Worm (Caenorhabditis elegans) whole organism, L1 larva: Measurements from ENCODE around the gene sma-2.
A peak's percentile ranks its signal among the peaks of the same experiment; 100 is the strongest.

Experiments used
- C04F5.9 ChIP-seq: sonication (generic microtip); optimal IDR thresholded peaks from 2 replicates; lab custom pipeline; 2016; ENCODE audit warnings: missing genetic modification characterization, missing compliant biosample characterization
- C34B4.2 ChIP-seq: sonication (generic microtip); optimal IDR thresholded peaks from 2 replicates; lab custom pipeline; 2017; ENCODE audit warnings: mild to moderate bottlenecking, missing genetic modification characterization, missing compliant biosample characterization
- F16B12.6 ChIP-seq: fragments of 150-350 bp; optimal IDR thresholded peaks from 2 replicates; lab custom pipeline; 2014; ENCODE audit warnings: missing biosample characterization, missing genetic modification characterization
- Y116A8C.19 ChIP-seq: sonication (generic microtip); optimal IDR thresholded peaks from 2 replicates; lab custom pipeline; 2016; ENCODE audit warnings: missing compliant biosample characterization, missing genetic modification characterization, borderline replicate concordance
- aha-1 ChIP-seq: fragments of 150-350 bp; optimal IDR thresholded peaks from 2 replicates; lab custom pipeline; 2014; ENCODE audit warnings: missing biosample characterization, missing genetic modification characterization
- aly-2 ChIP-seq: fragments of 150-350 bp; optimal IDR thresholded peaks from 2 replicates; lab custom pipeline; 2014; ENCODE audit warnings: missing biosample characterization, missing genetic modification characterization
- ama-1 ChIP-seq: fragments of 150-350 bp; optimal IDR thresholded peaks from 2 replicates; lab custom pipeline; 2014
- blmp-1 ChIP-seq: fragments of 150-350 bp; optimal IDR thresholded peaks from 2 replicates; lab custom pipeline; 2014; ENCODE audit warnings: missing biosample characterization, missing genetic modification characterization
- ceh-63 ChIP-seq: fragments of 200-800 bp; sonication (Bioruptor generic); optimal IDR thresholded peaks from 2 replicates; lab custom pipeline; 2018; ENCODE audit warnings: mild to moderate bottlenecking, missing genetic modification characterization, missing compliant biosample characterization
- ceh-8 ChIP-seq: fragments of 200-800 bp; sonication (Bioruptor generic); optimal IDR thresholded peaks from 2 replicates; lab custom pipeline; 2018; ENCODE audit warnings: mild to moderate bottlenecking, missing genetic modification characterization, moderate library complexity, missing compliant biosample characterization
- ceh-82 ChIP-seq, 3 experiments: fragments of 150-350 bp in 1 of 3; sonication (generic microtip) in 2 of 3; optimal IDR thresholded peaks; 2 replicates each; lab custom pipeline; 2014 to 2017; ENCODE audit warnings: missing biosample characterization in 3 of 3, missing genetic modification characterization in 3 of 3
- ceh-88 ChIP-seq: fragments of 200-800 bp; sonication (Bioruptor generic); IDR thresholded peaks from 2 replicates; pipeline ENCODE4 v1.3.6; 2022; ENCODE audit warnings: missing genetic modification characterization, missing compliant biosample characterization
- ces-1 ChIP-seq: fragments of 150-350 bp; optimal IDR thresholded peaks from 2 replicates; lab custom pipeline; 2014; ENCODE audit warnings: missing biosample characterization, missing genetic modification reagents, missing genetic modification characterization
- dsc-1 ChIP-seq: sonication (generic microtip); optimal IDR thresholded peaks from 2 replicates; lab custom pipeline; 2016; ENCODE audit warnings: mild to moderate bottlenecking, missing genetic modification characterization, missing compliant biosample characterization
- egl-13 ChIP-seq: sonication (generic microtip); optimal IDR thresholded peaks from 2 replicates; lab custom pipeline; 2016; ENCODE audit warnings: missing genotype, missing genetic modification reagents, missing genetic modification characterization, missing compliant biosample characterization
- elt-2 ChIP-seq: sonication (generic microtip); optimal IDR thresholded peaks from 2 replicates; lab custom pipeline; 2016; ENCODE audit warnings: missing genetic modification characterization, mild to moderate bottlenecking, inconsistent platforms, missing compliant biosample characterization, missing genetic modification reagents
- ets-5 ChIP-seq: fragments of 200-800 bp; sonication (Bioruptor generic); IDR thresholded peaks from 2 replicates; pipeline ENCODE4 v1.3.6; 2022; ENCODE audit warnings: missing genetic modification characterization, missing compliant biosample characterization
- fkh-10 ChIP-seq: sonication (generic microtip); optimal IDR thresholded peaks from 2 replicates; lab custom pipeline; 2017; ENCODE audit warnings: missing biosample characterization, missing genetic modification reagents, missing genetic modification characterization
- fkh-8 ChIP-seq: sonication (generic microtip); optimal IDR thresholded peaks from 2 replicates; lab custom pipeline; 2016; ENCODE audit warnings: mild to moderate bottlenecking, missing genetic modification characterization, missing compliant biosample characterization
- grh-1 ChIP-seq: fragments of 200-800 bp; sonication (Bioruptor generic); IDR thresholded peaks from 2 replicates; pipeline ENCODE4 v1.3.6; 2022; ENCODE audit warnings: missing genetic modification reagents, missing genetic modification characterization, missing compliant biosample characterization
- hlh-17 ChIP-seq: fragments of 200-800 bp; sonication (Bioruptor generic); optimal IDR thresholded peaks from 2 replicates; lab custom pipeline; 2018; ENCODE audit warnings: missing genetic modification characterization, mild to moderate bottlenecking, missing compliant biosample characterization, moderate library complexity, borderline replicate concordance
- hlh-4 ChIP-seq: sonication (generic microtip); optimal IDR thresholded peaks from 2 replicates; lab custom pipeline; 2016; ENCODE audit warnings: mild to moderate bottlenecking, missing genetic modification characterization, missing compliant biosample characterization
- hpl-2 ChIP-seq: fragments of 150-350 bp; optimal IDR thresholded peaks from 2 replicates; lab custom pipeline; 2014; ENCODE audit warnings: missing biosample characterization, missing genetic modification reagents, missing genetic modification characterization
- isw-1 ChIP-seq: fragments of 200-800 bp; sonication (Bioruptor generic); IDR thresholded peaks from 2 replicates; pipeline ENCODE4 v1.3.6; 2022; ENCODE audit warnings: missing genetic modification characterization, missing compliant biosample characterization
- lin-13 ChIP-seq: fragments of 150-350 bp; optimal IDR thresholded peaks from 2 replicates; lab custom pipeline; 2014; ENCODE audit warnings: missing biosample characterization, missing genetic modification reagents, missing genetic modification characterization
- lin-14 ChIP-seq: fragments of 200-800 bp; sonication (Bioruptor generic); optimal IDR thresholded peaks from 2 replicates; lab custom pipeline; 2018; ENCODE audit warnings: mild to moderate bottlenecking, missing genetic modification characterization, moderate library complexity, missing compliant biosample characterization
- lin-15B ChIP-seq: fragments of 150-350 bp; sonication (generic microtip); optimal IDR thresholded peaks from 3 replicates; lab custom pipeline; 2014; ENCODE audit warnings: missing biosample characterization, missing genetic modification characterization
- lin-35 ChIP-seq, 2 experiments: fragments of 150-350 bp; optimal IDR thresholded peaks; 2 replicates each; lab custom pipeline; 2014; ENCODE audit warnings: missing biosample characterization in 2 of 2, missing genetic modification characterization in 2 of 2, missing genetic modification reagents in 2 of 2
- lin-39 ChIP-seq: fragments of 150-350 bp; optimal IDR thresholded peaks from 2 replicates; lab custom pipeline; 2014; ENCODE audit warnings: missing biosample characterization, missing genetic modification reagents, missing genetic modification characterization
- lir-3 ChIP-seq: sonication (generic microtip); optimal IDR thresholded peaks from 2 replicates; lab custom pipeline; 2016; ENCODE audit warnings: mild to moderate bottlenecking, missing genetic modification characterization, moderate library complexity, missing compliant biosample characterization; ENCODE audit not compliant: poor library complexity
- mab-9 ChIP-seq: fragments of 200-800 bp; sonication (Bioruptor generic); IDR thresholded peaks from 2 replicates; pipeline ENCODE4 v1.3.6; 2022; ENCODE audit warnings: missing genetic modification reagents, missing genetic modification characterization, missing compliant biosample characterization
- mep-1 ChIP-seq: fragments of 150-350 bp; optimal IDR thresholded peaks from 2 replicates; lab custom pipeline; 2014; ENCODE audit warnings: missing biosample characterization, missing genetic modification characterization
- nhr-12 ChIP-seq: sonication (generic microtip); optimal IDR thresholded peaks from 2 replicates; lab custom pipeline; 2017; ENCODE audit warnings: missing biosample characterization, missing genetic modification characterization
- nhr-20 ChIP-seq: sonication (generic microtip); optimal IDR thresholded peaks from 2 replicates; lab custom pipeline; 2016; ENCODE audit warnings: mild to moderate bottlenecking, missing genetic modification characterization, missing compliant biosample characterization
- nhr-28 ChIP-seq: fragments of 150-350 bp; optimal IDR thresholded peaks from 2 replicates; lab custom pipeline; 2014; ENCODE audit warnings: missing biosample characterization, missing genetic modification characterization
- nhr-71 ChIP-seq: sonication (generic microtip); optimal IDR thresholded peaks from 2 replicates; lab custom pipeline; 2016; ENCODE audit warnings: mild to moderate bottlenecking, missing genetic modification characterization, moderate library complexity, missing compliant biosample characterization
- nhr-76 ChIP-seq: sonication (generic microtip); optimal IDR thresholded peaks from 2 replicates; lab custom pipeline; 2017; ENCODE audit warnings: missing biosample characterization, missing genetic modification characterization
- nhr-77 ChIP-seq: fragments of 150-350 bp; optimal IDR thresholded peaks from 2 replicates; lab custom pipeline; 2014; ENCODE audit warnings: missing biosample characterization, missing genetic modification characterization
- pag-3 ChIP-seq: sonication (generic microtip); optimal IDR thresholded peaks from 2 replicates; lab custom pipeline; 2017; ENCODE audit warnings: missing genetic modification characterization, mild to moderate bottlenecking, missing compliant biosample characterization, antibody characterized with exemption, borderline replicate concordance; ENCODE audit not compliant: insufficient read depth
- pqm-1 ChIP-seq: sonication (generic microtip); optimal IDR thresholded peaks from 3 replicates; lab custom pipeline; 2017; ENCODE audit warnings: missing biosample characterization, missing genetic modification characterization
- rnt-1 ChIP-seq: sonication (generic microtip); optimal IDR thresholded peaks from 2 replicates; lab custom pipeline; 2016; ENCODE audit warnings: mild to moderate bottlenecking, missing genetic modification characterization, moderate library complexity, missing compliant biosample characterization
- skn-1 ChIP-seq: fragments of 150-350 bp; optimal IDR thresholded peaks from 2 replicates; lab custom pipeline; 2014; ENCODE audit warnings: missing biosample characterization, missing genetic modification characterization
- snpc-4 ChIP-seq: fragments of 150-350 bp; optimal IDR thresholded peaks from 2 replicates; lab custom pipeline; 2014; ENCODE audit warnings: missing biosample characterization, missing genetic modification characterization
- snu-23 ChIP-seq: sonication (generic microtip); optimal IDR thresholded peaks from 2 replicates; lab custom pipeline; 2016; ENCODE audit warnings: missing genetic modification characterization, missing compliant biosample characterization
- sox-4 ChIP-seq: sonication (generic microtip); optimal IDR thresholded peaks from 2 replicates; lab custom pipeline; 2016; ENCODE audit warnings: missing genetic modification characterization, missing compliant biosample characterization
- sptf-1 ChIP-seq: fragments of 150-350 bp; optimal IDR thresholded peaks from 2 replicates; lab custom pipeline; 2014; ENCODE audit warnings: missing biosample characterization, missing genetic modification characterization
- swsn-7 ChIP-seq: sonication (generic microtip); optimal IDR thresholded peaks from 2 replicates; lab custom pipeline; 2016; ENCODE audit warnings: missing genetic modification characterization, missing compliant biosample characterization
- unc-62 ChIP-seq: fragments of 150-350 bp; optimal IDR thresholded peaks from 2 replicates; lab custom pipeline; 2014; ENCODE audit warnings: missing biosample characterization, missing genetic modification reagents, missing genetic modification characterization
- unc-98 ChIP-seq: fragments of 200-800 bp; sonication (Bioruptor generic); IDR thresholded peaks from 2 replicates; pipeline ENCODE4 v1.3.6; 2022; ENCODE audit warnings: missing genetic modification characterization, missing compliant biosample characterization
- zip-4 ChIP-seq: fragments of 200-800 bp; sonication (Bioruptor generic); optimal IDR thresholded peaks from 2 replicates; lab custom pipeline; 2018; ENCODE audit warnings: mild to moderate bottlenecking, missing genetic modification characterization, moderate library complexity, missing compliant biosample characterization
- ztf-11 ChIP-seq, 2 experiments: sonication (generic microtip); optimal IDR thresholded peaks; 2 replicates each; lab custom pipeline; 2016 to 2017; ENCODE audit warnings: missing genetic modification characterization in 2 of 2, missing biosample characterization in 1 of 2, missing compliant biosample characterization in 1 of 2
- ztf-4 ChIP-seq: fragments of 150-350 bp; optimal IDR thresholded peaks from 2 replicates; lab custom pipeline; 2014; ENCODE audit warnings: missing biosample characterization, missing genetic modification characterization

Gene sma-2

DNA sequence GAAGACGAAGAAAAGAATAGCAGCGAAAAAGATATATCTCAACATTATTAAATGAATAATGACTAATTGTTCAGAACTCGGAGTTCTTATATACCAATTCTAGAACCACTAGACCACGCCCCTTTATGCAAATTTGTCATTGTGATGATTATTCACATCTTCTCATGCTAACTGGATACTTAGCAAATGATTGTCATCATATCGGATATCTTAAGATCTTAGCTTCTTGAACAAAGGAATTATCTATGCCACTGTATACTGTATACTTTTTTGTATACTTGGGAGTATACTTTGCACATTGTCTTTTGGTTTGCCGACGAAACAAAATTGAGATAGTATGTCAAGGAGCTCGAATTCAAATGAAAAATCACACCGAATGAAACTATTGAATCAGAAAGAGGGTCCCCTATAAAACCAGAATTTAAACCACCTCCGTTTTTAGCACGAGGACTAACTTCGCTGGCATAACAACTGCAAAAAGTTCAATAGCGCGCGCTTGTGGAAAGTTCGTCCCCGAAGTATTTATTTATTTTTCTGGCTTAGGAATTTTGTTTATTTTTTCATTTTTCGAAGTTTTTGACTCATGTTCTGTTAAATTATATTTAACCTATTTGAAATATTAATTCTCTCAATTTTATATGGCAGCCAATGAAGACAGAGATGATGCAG is 49.1 kb upstream of the sma-2 start, which contains the start of the genes sdz-1 and vps-33.1 (continued):
- TF ChIP-seq dsc-1 (tag; lab: Kevin White, UChicago) (peak; percentile 9), hlh-17 (no peak), blmp-1 (peak; percentile 63), unc-62 (GFP tag; lab: Kevin White, UChicago) (no peak), ceh-82 (tag; optimal IDR thresholded peaks at IDR 0.05; lab: Kevin White, UChicago) (peak in 2 of 3 experiments; percentile 7 to 63), hpl-2 (GFP tag; lab: Kevin White, UChicago) (no peak), snu-23 (GFP tag; lab: Kevin White, UChicago) (peak; percentile 52), C04F5.9 (no peak), nhr-71 (tag; lab: Kevin White, UChicago) (peak; percentile 61), ces-1 (GFP tag; lab: Kevin White, UChicago) (no peak), nhr-28 (tag; lab: Kevin White, UChicago) (no peak), lin-39 (tag; lab: Kevin White, UChicago) (no peak), mab-9 (GFP tag; lab: Robert Waterston, UW) (no peak), nhr-76 (tag; lab: Kevin White, UChicago) (no peak), sptf-1 (tag; lab: Kevin White, UChicago) (no peak), pag-3 (tag; lab: Kevin White, UChicago) (no peak), mep-1 (tag; lab: Kevin White, UChicago) (no peak), lin-35 (GFP tag; optimal IDR thresholded peaks at IDR 0.05; lab: Kevin White, UChicago) (peak; percentile 91 to 94), ceh-8 (GFP tag; lab: Kevin White, UChicago) (no peak), lin-13 (no peak), lin-14 (peak; percentile 49), skn-1 (tag; lab: Kevin White, UChicago) (peak; percentile 66), elt-2 (no peak), F16B12.6 (tag; lab: Kevin White, UChicago) (peak; percentile 49), grh-1 (no peak), Y116A8C.19 (no peak), nhr-12 (tag; lab: Kevin White, UChicago) (no peak), lin-15B (tag; lab: Kevin White, UChicago) (peak; percentile 44), nhr-20 (tag; lab: Kevin White, UChicago) (peak; percentile 34), fkh-10 (GFP tag; lab: Kevin White, UChicago) (no peak), ztf-11 (tag; optimal IDR thresholded peaks at IDR 0.05; lab: Kevin White, UChicago) (peak in 1 of 2 experiments; percentile 58), fkh-8 (tag; lab: Kevin White, UChicago) (no peak), ceh-63 (GFP tag; lab: Kevin White, UChicago) (no peak), pqm-1 (tag; lab: Kevin White, UChicago) (no peak), lir-3 (tag; lab: Kevin White, UChicago) (peak; percentile 74), ama-1 (lab: Kevin White, UChicago) (no peak), rnt-1 (tag; lab: Kevin White, UChicago) (peak; percentile 91), swsn-7 (no peak), hlh-4 (no peak), aha-1 (tag; lab: Kevin White, UChicago) (no peak), unc-98 (GFP tag; lab: Robert Waterston, UW) (no peak), ceh-88 (GFP tag; lab: Robert Waterston, UW) (no peak), zip-4 (GFP tag; lab: Kevin White, UChicago) (no peak), nhr-77 (tag; lab: Kevin White, UChicago) (peak; percentile 3), sox-4 (tag; lab: Kevin White, UChicago) (no peak), C34B4.2 (tag; lab: Kevin White, UChicago) (no peak), isw-1 (GFP tag; lab: Robert Waterston, UW) (peak; percentile 33), egl-13 (tag; lab: Kevin White, UChicago) (peak; percentile 14), ets-5 (GFP tag; lab: Robert Waterston, UW) (no peak), aly-2 (tag; lab: Kevin White, UChicago) (no peak), ztf-4 (tag; lab: Kevin White, UChicago) (no peak), snpc-4 (peak; percentile 42)
